Fruit fly (Drosophila melanogaster): ENCODE results near the gene RpS13.

RpS13 gene

DNA sequence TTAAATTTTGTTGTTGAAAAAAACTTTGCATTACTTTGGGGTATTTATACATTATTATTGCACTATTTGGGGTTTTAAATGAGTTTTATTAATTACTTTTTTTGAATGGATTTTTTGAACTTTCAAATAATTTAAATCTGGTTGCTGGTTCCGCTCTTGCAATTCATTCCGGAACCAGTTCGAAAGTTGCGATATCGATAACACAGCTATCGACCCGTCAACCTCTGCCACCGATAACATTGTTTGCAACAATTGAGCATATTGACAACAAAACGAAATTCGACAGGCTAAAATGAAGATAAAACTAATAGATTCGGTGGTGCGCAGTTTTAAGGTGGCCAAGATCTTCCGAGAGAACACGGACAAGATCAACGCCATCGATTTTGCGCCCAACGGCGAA, 9.8 kb upstream of the RpS13 start, which contains the start of gene Wdr82 (continued):
- TF ChIP-seq CG14710 (tag; optimal IDR thresholded peaks at IDR 0.05) (peak; percentile 28), amos (GFP tag; IDR thresholded peaks at IDR 0.05; ENCODE audit: partially characterized antibody) (peak; percentile 77), CG6791 (GFP tag; IDR thresholded peaks at IDR 0.05; ENCODE audit: partially characterized antibody) (peak; percentile 81), CG7271 (tag; optimal IDR thresholded peaks at IDR 0.05) (no peak), inv (GFP tag; IDR thresholded peaks at IDR 0.05; ENCODE audit: partially characterized antibody) (peak; percentile 36; the same call in 1 of the 2 replicates), Sry-δ (GFP tag; optimal IDR thresholded peaks at IDR 0.05) (peak; percentile 47), E2f2 (GFP tag; IDR thresholded peaks at IDR 0.05) (peak; percentile 88), bbx (GFP tag; IDR thresholded peaks at IDR 0.05; ENCODE audit: partially characterized antibody) (peak; percentile 87), Hr51 (GFP tag; optimal IDR thresholded peaks at IDR 0.05) (no peak), luna (GFP tag; optimal IDR thresholded peaks at IDR 0.05) (no peak), MBD-R2 (GFP tag; IDR thresholded peaks at IDR 0.05) (peak; percentile 77), Bgb (GFP tag; IDR thresholded peaks at IDR 0.05; ENCODE audit: partially characterized antibody) (peak; percentile 68; the same call in 1 of the 2 replicates), zen2 (GFP tag; IDR thresholded peaks at IDR 0.05; ENCODE audit: partially characterized antibody) (peak; percentile 84), CG11504 (tag; optimal IDR thresholded peaks at IDR 0.05) (peak; percentile 77), hbn (GFP tag; IDR thresholded peaks at IDR 0.05; ENCODE audit: partially characterized antibody) (peak; percentile 61), CG2129 (GFP tag; IDR thresholded peaks at IDR 0.05; ENCODE audit: partially characterized antibody) (peak; percentile 55; the same call in 1 of the 2 replicates), Scr (GFP tag; IDR thresholded peaks at IDR 0.05; ENCODE audit: partially characterized antibody) (peak; percentile 75), CG10267 (tag; optimal IDR thresholded peaks at IDR 0.05) (peak; percentile 22), jigr1 (GFP tag; IDR thresholded peaks at IDR 0.05) (no peak), Dll (GFP tag; IDR thresholded peaks at IDR 0.05; ENCODE audit: partially characterized antibody) (peak; percentile 77), sna (GFP tag; IDR thresholded peaks at IDR 0.05; ENCODE audit: partially characterized antibody) (peak; percentile 73), Doc3 (GFP tag; IDR thresholded peaks at IDR 0.05; ENCODE audit: partially characterized antibody) (peak; percentile 37; the same call in 1 of the 3 replicates), knrl (GFP tag; IDR thresholded peaks at IDR 0.05; ENCODE audit: partially characterized antibody) (peak; percentile 55; the same call in 2 of the 3 replicates), CG10274 (GFP tag; optimal IDR thresholded peaks at IDR 0.05) (no peak), Doc2 (GFP tag; IDR thresholded peaks at IDR 0.05) (no peak), ato (GFP tag; IDR thresholded peaks at IDR 0.05; ENCODE audit: partially characterized antibody) (peak; percentile 83), Camta (GFP tag; optimal IDR thresholded peaks at IDR 0.05) (no peak), Ravus (GFP tag; IDR thresholded peaks at IDR 0.05) (no peak), CG17829 (tag; optimal IDR thresholded peaks at IDR 0.05) (peak; percentile 31), CG14860 (GFP tag; IDR thresholded peaks at IDR 0.05; ENCODE audit: partially characterized antibody) (peak; percentile 62), vnd (GFP tag; IDR thresholded peaks at IDR 0.05; ENCODE audit: partially characterized antibody) (peak; percentile 65), MESR4 (GFP tag; optimal IDR thresholded peaks at IDR 0.05) (peak; percentile 71), Myb (GFP tag; optimal IDR thresholded peaks at IDR 0.05) (peak; percentile 52)

DNA sequence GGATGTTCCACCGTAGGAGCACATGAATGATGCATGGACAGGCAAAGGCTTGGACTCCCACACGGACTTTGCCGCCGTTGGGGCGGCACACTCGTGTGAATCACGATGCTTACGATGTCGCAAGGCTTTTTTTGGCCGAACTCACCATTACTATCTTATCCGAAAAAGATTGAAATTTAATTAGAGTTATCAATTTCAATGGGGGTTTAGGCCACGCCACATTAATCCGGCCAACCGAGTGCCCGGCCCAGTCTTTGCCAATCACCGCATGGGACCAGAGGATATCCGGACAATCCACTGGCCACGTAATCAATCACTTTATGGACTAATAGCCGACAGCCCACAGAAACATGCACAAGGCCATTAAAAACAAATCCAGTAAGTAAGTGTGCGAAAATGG, 7.8 kb upstream of the RpS13 start:
- TF ChIP-seq NC2α (GFP tag; optimal IDR thresholded peaks at IDR 0.05) = no peak
- TF ChIP-seq seq (GFP tag; IDR thresholded peaks at IDR 0.05) = no peak
- no peak for TF ChIP-seq YL-1 (GFP tag; optimal IDR thresholded peaks at IDR 0.05)
- TF ChIP-seq CG1603 (tag; optimal IDR thresholded peaks at IDR 0.05) = no peak
- no peak for TF ChIP-seq CG9817 (tag; optimal IDR thresholded peaks at IDR 0.05)
- TF ChIP-seq lab (GFP tag; optimal IDR thresholded peaks at IDR 0.05) = peak; percentile 20
- no peak for TF ChIP-seq gfzf (GFP tag; optimal IDR thresholded peaks at IDR 0.05)
- no peak for TF ChIP-seq bab2 (GFP tag; optimal IDR thresholded peaks at IDR 0.05)
- TF ChIP-seq CG10321 (GFP tag; IDR thresholded peaks at IDR 0.05) = no peak
- no peak for TF ChIP-seq gce (GFP tag; IDR thresholded peaks at IDR 0.05)
- no peak for TF ChIP-seq CG7987 (GFP tag; optimal IDR thresholded peaks at IDR 0.05)
- no peak for TF ChIP-seq lbe (GFP tag; optimal IDR thresholded peaks at IDR 0.05)
- no peak for TF ChIP-seq CG1602 (GFP tag; optimal IDR thresholded peaks at IDR 0.05)
- peak; percentile 58 for TF ChIP-seq Ets65A (GFP tag)
- no peak for TF ChIP-seq Xrp1 (GFP tag; IDR thresholded peaks at IDR 0.05)
- TF ChIP-seq CG6683 (GFP tag; optimal IDR thresholded peaks at IDR 0.05) = no peak
- no peak for TF ChIP-seq CG17361 (GFP tag; IDR thresholded peaks at IDR 0.05)

All from whole organism, embryonic.